Fruit fly (Drosophila melanogaster) whole organism, prepupa: Measurements from ENCODE around the gene Gnpat.

Experiments used
- Blimp-1 ChIP-seq: fragments of 200-800 bp; sonication (Bioruptor generic); optimal IDR thresholded peaks from 3 replicates; lab custom pipeline; 2017; ENCODE audit warnings: missing biosample characterization, missing genetic modification characterization, mild to moderate bottlenecking, moderate library complexity, missing genetic modification reagents
- CG11294 ChIP-seq: fragments of 200-800 bp; sonication (Bioruptor generic); IDR thresholded peaks from 2 replicates; pipeline ENCODE4 v1.3.6; 2022; ENCODE audit warnings: missing biosample characterization, missing genetic modification characterization
- CG11902 ChIP-seq: fragments of 200-800 bp; sonication (Bioruptor generic); optimal IDR thresholded peaks from 3 replicates; lab custom pipeline; 2016; ENCODE audit warnings: missing biosample characterization, missing genetic modification characterization
- CG3032 ChIP-seq: fragments of 200-800 bp; optimal IDR thresholded peaks from 2 replicates; lab custom pipeline; 2019; ENCODE audit warnings: missing biosample characterization, mild to moderate bottlenecking, missing genetic modification characterization, moderate library complexity
- CG31627 ChIP-seq: fragments of 200-800 bp; sonication (Bioruptor generic); optimal IDR thresholded peaks from 3 replicates; lab custom pipeline; 2016; ENCODE audit warnings: missing biosample characterization, missing genetic modification characterization
- CG3919 ChIP-seq: fragments of 200-800 bp; sonication (Bioruptor generic); optimal IDR thresholded peaks from 3 replicates; lab custom pipeline; 2016; ENCODE audit warnings: missing biosample characterization, missing genetic modification characterization
- CG6276 ChIP-seq: fragments of 200-800 bp; sonication (Bioruptor generic); optimal IDR thresholded peaks from 2 replicates; lab custom pipeline; 2017; ENCODE audit warnings: missing biosample characterization, mild to moderate bottlenecking, missing genetic modification characterization
- CG6808 ChIP-seq: fragments of 200-800 bp; sonication (Bioruptor generic); optimal IDR thresholded peaks from 3 replicates; lab custom pipeline; 2017; ENCODE audit warnings: missing biosample characterization, missing genetic modification characterization, mild to moderate bottlenecking, moderate library complexity, missing genetic modification reagents
- CG7368 ChIP-seq: fragments of 200-800 bp; sonication (Bioruptor generic); optimal IDR thresholded peaks from 3 replicates; lab custom pipeline; 2016; ENCODE audit warnings: missing biosample characterization, missing genetic modification characterization
- CG8119 ChIP-seq: fragments of 200-800 bp; sonication (Bioruptor generic); IDR thresholded peaks from 3 replicates; pipeline ENCODE4 v1.3.6; 2022; ENCODE audit warnings: missing biosample characterization, missing genetic modification characterization
- CG9139 ChIP-seq: fragments of 200-800 bp; sonication (Bioruptor generic); optimal IDR thresholded peaks from 3 replicates; lab custom pipeline; 2017; ENCODE audit warnings: missing biosample characterization, mild to moderate bottlenecking, missing genetic modification characterization
- Eip93F ChIP-seq: fragments of 200-800 bp; sonication (Bioruptor generic); optimal IDR thresholded peaks from 2 replicates; lab custom pipeline; 2016; ENCODE audit warnings: missing biosample characterization, mild to moderate bottlenecking, missing genetic modification characterization
- Ets96B ChIP-seq: fragments of 200-800 bp; optimal IDR thresholded peaks from 2 replicates; lab custom pipeline; 2019; ENCODE audit warnings: missing biosample characterization, mild to moderate bottlenecking, missing genetic modification characterization, moderate library complexity
- OdsH ChIP-seq: fragments of 200-800 bp; sonication (Bioruptor generic); optimal IDR thresholded peaks from 3 replicates; lab custom pipeline; 2016; ENCODE audit warnings: missing biosample characterization, missing genetic modification characterization
- Sox15 ChIP-seq: fragments of 200-800 bp; sonication (Bioruptor generic); optimal IDR thresholded peaks from 3 replicates; lab custom pipeline; 2016; ENCODE audit warnings: missing biosample characterization, missing genetic modification characterization
- cyc ChIP-seq: fragments of 200-800 bp; sonication (Bioruptor generic); optimal IDR thresholded peaks from 3 replicates; lab custom pipeline; 2016; ENCODE audit warnings: missing biosample characterization, missing genetic modification characterization
- esn ChIP-seq: fragments of 200-800 bp; sonication (Bioruptor generic); optimal IDR thresholded peaks from 2 replicates; lab custom pipeline; 2016; ENCODE audit warnings: missing biosample characterization, mild to moderate bottlenecking, missing genetic modification characterization, moderate library complexity
- fkh ChIP-seq: fragments of 200-800 bp; sonication (Bioruptor generic); optimal IDR thresholded peaks from 3 replicates; lab custom pipeline; 2017; ENCODE audit warnings: missing biosample characterization, mild to moderate bottlenecking, missing genetic modification characterization, moderate library complexity
- lz ChIP-seq: fragments of 200-800 bp; sonication (Bioruptor generic); optimal IDR thresholded peaks from 3 replicates; lab custom pipeline; 2016; ENCODE audit warnings: missing biosample characterization, missing genetic modification characterization
- salr ChIP-seq, 2 experiments: fragments of 200-800 bp; sonication (Bioruptor generic); optimal IDR thresholded peaks; 3 replicates each; lab custom pipeline; 2016 to 2018; ENCODE audit warnings: missing biosample characterization in 2 of 2, missing genetic modification characterization in 2 of 2, mild to moderate bottlenecking in 1 of 2
- svp ChIP-seq: fragments of 200-800 bp; sonication (Bioruptor generic); peaks from one replicate; lab custom pipeline; 2016; ENCODE audit warnings: missing biosample characterization, missing genetic modification characterization
- topi ChIP-seq: fragments of 200-800 bp; sonication (Bioruptor generic); optimal IDR thresholded peaks from 3 replicates; lab custom pipeline; 2016; ENCODE audit warnings: missing biosample characterization, missing genetic modification characterization
- vri ChIP-seq: fragments of 200-800 bp; sonication (Bioruptor generic); optimal IDR thresholded peaks from 3 replicates; lab custom pipeline; 2016; ENCODE audit warnings: missing biosample characterization, mild to moderate bottlenecking, missing genetic modification characterization

Gnpat gene

dm6 chr3R:25445546-25446400 lies 45.0 kb downstream of the Gnpat start (continued):
- TF ChIP-seq lz (peak; percentile 83), salr (GFP tag; optimal IDR thresholded peaks at IDR 0.05; lab: Kevin White, UChicago) (peak; percentile 77 to 87), svp (GFP tag; lab: Kevin White, UChicago) (peak; percentile 91), Blimp-1 (GFP tag; lab: Kevin White, UChicago) (no peak), Eip93F (no peak), esn (GFP tag; lab: Kevin White, UChicago) (peak; percentile 82), CG6276 (peak; percentile 83), CG9139 (GFP tag; lab: Kevin White, UChicago) (peak; percentile 71), cyc (GFP tag; lab: Kevin White, UChicago) (peak; percentile 75), CG3032 (tag; lab: Kevin White, UChicago) (peak; percentile 84)

- TF ChIP-seq CG3919, result no peak
- TF ChIP-seq CG6808 (GFP tag; lab: Kevin White, UChicago), result no peak
- no peak for TF ChIP-seq CG6276
- TF ChIP-seq CG3032 (tag; lab: Kevin White, UChicago), result no peak
- TF ChIP-seq topi (GFP tag; lab: Kevin White, UChicago), result no peak
- no peak for TF ChIP-seq CG7368 (GFP tag; lab: Kevin White, UChicago)
- no peak for TF ChIP-seq Ets96B (tag; lab: Kevin White, UChicago)
- peak; percentile 88 for TF ChIP-seq svp (GFP tag; lab: Kevin White, UChicago)
- TF ChIP-seq CG8119 (GFP tag; lab: Robert Waterston, UW), result no peak
- TF ChIP-seq OdsH (GFP tag; lab: Kevin White, UChicago), result no peak
- TF ChIP-seq vri (GFP tag; lab: Kevin White, UChicago), result peak; percentile 43
- TF ChIP-seq Sox15 (GFP tag; lab: Kevin White, UChicago), result no peak
Observed at dm6 chr3R:25438353-25438986, 52.3 kb downstream of the Gnpat start.

- TF ChIP-seq CG11902 (GFP tag; lab: Kevin White, UChicago) (no peak), fkh (GFP tag; lab: Kevin White, UChicago) (no peak), svp (GFP tag; lab: Kevin White, UChicago) (peak; percentile 23), CG11294 (no peak), CG31627 (GFP tag; lab: Kevin White, UChicago) (no peak)
Observed at dm6 chr3R:25437254-25437810, 53.4 kb downstream of the Gnpat start.
